Fruit fly (Drosophila melanogaster) S2 (cell line): Measurements from ENCODE around the gene mthl7.

ENCODE experiments used
- CG8478 ChIP-seq: fragments of >200 bp; optimal IDR thresholded peaks from 2 replicates; lab custom pipeline; 2018
- CTCF ChIP-seq, 2 experiments: fragments of >200 bp; optimal IDR thresholded peaks; 2 replicates each; lab custom pipeline; 2018

- no peak for TF ChIP-seq CG8478 (lab: Kevin White, UChicago)
- no peak for TF ChIP-seq CTCF (optimal IDR thresholded peaks at IDR 0.05; lab: Kevin White, UChicago)
These were observed 21.5 kb downstream of the mthl7 start, which contains the start of gene CG42445 for dm6 chr3L:8158715-8159380.
